Fruit fly (Drosophila melanogaster) whole organism, embryonic: Measurements from ENCODE around the gene CG9682.

Experiments
- Asciz ChIP-seq: fragments of 200-800 bp; sonication (Bioruptor generic); optimal IDR thresholded peaks from 2 replicates; lab custom pipeline; 2017; ENCODE audit warnings: missing biosample characterization, mild to moderate bottlenecking, missing genetic modification characterization, missing genetic modification reagents
- Bdp1 ChIP-seq: fragments of 200-800 bp; sonication (Bioruptor generic); optimal IDR thresholded peaks from 3 replicates; lab custom pipeline; 2016; ENCODE audit warnings: missing biosample characterization, missing genetic modification characterization
- CG10147 ChIP-seq: fragments of 200-800 bp; sonication (Bioruptor generic); optimal IDR thresholded peaks from 2 replicates; lab custom pipeline; 2019; ENCODE audit warnings: missing biosample characterization, mild to moderate bottlenecking, missing genetic modification characterization, moderate library complexity
- CG10209 ChIP-seq: fragments of 200-800 bp; sonication (Bioruptor generic); optimal IDR thresholded peaks from 3 replicates; lab custom pipeline; 2017; ENCODE audit warnings: missing biosample characterization, mild to moderate bottlenecking, missing genetic modification characterization, missing genetic modification reagents
- CG10274 ChIP-seq: fragments of 200-800 bp; sonication (Bioruptor generic); optimal IDR thresholded peaks from 3 replicates; lab custom pipeline; 2017; ENCODE audit warnings: missing biosample characterization, mild to moderate bottlenecking, missing genetic modification characterization
- CG10543 ChIP-seq: fragments of 200-800 bp; sonication (Bioruptor generic); optimal IDR thresholded peaks from 3 replicates; lab custom pipeline; 2017; ENCODE audit warnings: missing biosample characterization, mild to moderate bottlenecking, missing genetic modification characterization, moderate library complexity
- CG14050 ChIP-seq: fragments of 200-800 bp; sonication (Bioruptor generic); IDR thresholded peaks from 3 replicates; pipeline ENCODE4 v1.3.6; 2022; ENCODE audit warnings: missing biosample characterization, missing genetic modification characterization
- CG15011 ChIP-seq: fragments of 200-800 bp; sonication (Bioruptor generic); optimal IDR thresholded peaks from 3 replicates; lab custom pipeline; 2018; ENCODE audit warnings: missing biosample characterization, mild to moderate bottlenecking, missing genetic modification characterization
- CG15073 ChIP-seq: fragments of 200-800 bp; sonication (Bioruptor generic); optimal IDR thresholded peaks from 2 replicates; lab custom pipeline; 2016; ENCODE audit warnings: missing biosample characterization, missing genetic modification characterization
- CG15479 ChIP-seq: fragments of 200-800 bp; sonication (Bioruptor generic); optimal IDR thresholded peaks from 3 replicates; lab custom pipeline; 2019; ENCODE audit warnings: missing biosample characterization, mild to moderate bottlenecking, missing genetic modification characterization, moderate library complexity
- CG18476 ChIP-seq: fragments of 200-800 bp; sonication (Bioruptor generic); optimal IDR thresholded peaks from 2 replicates; lab custom pipeline; 2016; ENCODE audit warnings: missing biosample characterization, mild to moderate bottlenecking, missing genetic modification characterization
- CG31441 ChIP-seq: fragments of 200-800 bp; sonication (Bioruptor generic); IDR thresholded peaks from 2 replicates; pipeline ENCODE4 v1.3.6; 2022; ENCODE audit warnings: missing biosample characterization, missing genetic modification characterization
- CG32532 ChIP-seq: fragments of 200-800 bp; sonication (Bioruptor generic); IDR thresholded peaks from 2 replicates; pipeline ENCODE4 v1.3.6; 2022; ENCODE audit warnings: missing biosample characterization, missing genetic modification characterization
- CG5953 ChIP-seq: fragments of 200-800 bp; sonication (Bioruptor generic); IDR thresholded peaks from 2 replicates; pipeline ENCODE4 v1.3.6; 2022; ENCODE audit warnings: missing biosample characterization, missing genetic modification characterization
- CG6175 ChIP-seq: fragments of 200-800 bp; sonication (Bioruptor generic); IDR thresholded peaks from 3 replicates; pipeline ENCODE4 v1.3.6; 2022; ENCODE audit warnings: missing biosample characterization, missing genetic modification characterization
- CG6813 ChIP-seq: fragments of 200-800 bp; sonication (Bioruptor generic); optimal IDR thresholded peaks from 2 replicates; lab custom pipeline; 2017; ENCODE audit warnings: missing biosample characterization, missing genetic modification characterization, mild to moderate bottlenecking, moderate library complexity, missing genetic modification reagents
- CG6854 ChIP-seq: fragments of 200-800 bp; sonication (Bioruptor generic); optimal IDR thresholded peaks from 3 replicates; lab custom pipeline; 2017; ENCODE audit warnings: missing biosample characterization, mild to moderate bottlenecking, missing genetic modification characterization
- CG7357 ChIP-seq: fragments of 200-800 bp; sonication (Bioruptor generic); IDR thresholded peaks from 3 replicates; pipeline ENCODE4 v1.3.6; 2022; ENCODE audit warnings: missing biosample characterization, missing genetic modification characterization
- CG7786 ChIP-seq: fragments of 200-800 bp; sonication (Bioruptor generic); optimal IDR thresholded peaks from 2 replicates; lab custom pipeline; 2016; ENCODE audit warnings: missing biosample characterization, missing genetic modification characterization
- CG9876 ChIP-seq: fragments of 200-800 bp; sonication (Bioruptor generic); optimal IDR thresholded peaks from 2 replicates; lab custom pipeline; 2016; ENCODE audit warnings: missing biosample characterization, missing genetic modification characterization
- Dll ChIP-seq: fragments of 200-800 bp; sonication (Bioruptor generic); IDR thresholded peaks from 4 replicates; pipeline ENCODE4 v1.3.6; 2022; ENCODE audit warnings: missing biosample characterization, missing genetic modification characterization; ENCODE audit not compliant: partially characterized antibody
- Ets65A ChIP-seq: fragments of 200-800 bp; sonication (Bioruptor generic); peaks from one replicate; lab custom pipeline; 2016; ENCODE audit warnings: missing biosample characterization, missing genetic modification characterization
- Fer3 ChIP-seq: fragments of 200-800 bp; sonication (Bioruptor generic); optimal IDR thresholded peaks from 2 replicates; lab custom pipeline; 2018; ENCODE audit warnings: missing biosample characterization, mild to moderate bottlenecking, missing genetic modification characterization, moderate library complexity
- HLH3B ChIP-seq: fragments of 200-800 bp; sonication (Bioruptor generic); IDR thresholded peaks from 2 replicates; pipeline ENCODE4 v1.3.6; 2022; ENCODE audit warnings: missing biosample characterization, missing genetic modification characterization
- HmgD ChIP-seq: fragments of 200-800 bp; sonication (Bioruptor generic); optimal IDR thresholded peaks from 3 replicates; lab custom pipeline; 2016; ENCODE audit warnings: missing biosample characterization, missing genetic modification characterization
- Hmr ChIP-seq: fragments of 200-800 bp; sonication (Bioruptor generic); optimal IDR thresholded peaks from 3 replicates; lab custom pipeline; 2017; ENCODE audit warnings: mild to moderate bottlenecking, missing biosample characterization, missing genetic modification reagents, missing genetic modification characterization
- Neu2 ChIP-seq: fragments of 200-800 bp; sonication (Bioruptor generic); optimal IDR thresholded peaks from 3 replicates; lab custom pipeline; 2016; ENCODE audit warnings: missing biosample characterization, missing genetic modification characterization, borderline replicate concordance
- Oli ChIP-seq: fragments of 200-800 bp; sonication (Bioruptor generic); optimal IDR thresholded peaks from 2 replicates; lab custom pipeline; 2018; ENCODE audit warnings: missing biosample characterization, mild to moderate bottlenecking, missing genetic modification characterization, moderate library complexity
- Ptx1 ChIP-seq: fragments of 200-800 bp; sonication (Bioruptor generic); IDR thresholded peaks from 2 replicates; pipeline ENCODE4 v1.3.6; 2022; ENCODE audit warnings: missing biosample characterization, missing genetic modification characterization
- Rx ChIP-seq: fragments of 200-800 bp; sonication (Bioruptor generic); IDR thresholded peaks from 2 replicates; pipeline ENCODE4 v1.3.6; 2022; ENCODE audit warnings: missing biosample characterization, missing genetic modification characterization
- Sry-β ChIP-seq: fragments of 200-800 bp; sonication (Bioruptor generic); optimal IDR thresholded peaks from 2 replicates; lab custom pipeline; 2018; ENCODE audit warnings: missing biosample characterization, mild to moderate bottlenecking, missing genetic modification characterization, moderate library complexity
- ab ChIP-seq: fragments of 200-800 bp; sonication (Bioruptor generic); optimal IDR thresholded peaks from 2 replicates; lab custom pipeline; 2016; ENCODE audit warnings: missing biosample characterization, missing genetic modification characterization
- aop ChIP-seq: fragments of 200-800 bp; sonication (Bioruptor generic); IDR thresholded peaks from 2 replicates; pipeline ENCODE4 v1.3.6; 2022; ENCODE audit warnings: missing biosample characterization, missing genetic modification characterization
- bbx ChIP-seq: fragments of 200-800 bp; sonication (Bioruptor generic); IDR thresholded peaks from 2 replicates; pipeline ENCODE4 v1.3.6; 2022; ENCODE audit warnings: missing biosample characterization, missing genetic modification characterization; ENCODE audit not compliant: partially characterized antibody
- chm ChIP-seq: fragments of 200-800 bp; sonication (Bioruptor generic); IDR thresholded peaks from 2 replicates; pipeline ENCODE4 v1.3.6; 2022; ENCODE audit warnings: missing biosample characterization, missing genetic modification characterization
- crc ChIP-seq: fragments of 200-800 bp; sonication (Bioruptor generic); optimal IDR thresholded peaks from 2 replicates; lab custom pipeline; 2016; ENCODE audit warnings: missing biosample characterization, missing genetic modification characterization
- fd96Cb ChIP-seq: fragments of 200-800 bp; sonication (Bioruptor generic); optimal IDR thresholded peaks from 2 replicates; lab custom pipeline; 2018; ENCODE audit warnings: missing biosample characterization, mild to moderate bottlenecking, missing genetic modification characterization, moderate library complexity
- ftz-f1 ChIP-seq: fragments of 200-800 bp; sonication (Bioruptor generic); optimal IDR thresholded peaks from 2 replicates; lab custom pipeline; 2016; ENCODE audit warnings: missing biosample characterization, missing genetic modification characterization
- gcm ChIP-seq: fragments of 200-800 bp; sonication (Bioruptor generic); optimal IDR thresholded peaks from 2 replicates; lab custom pipeline; 2019; ENCODE audit warnings: missing biosample characterization, mild to moderate bottlenecking, missing genetic modification characterization, moderate library complexity
- gsb-n ChIP-seq: fragments of 200-800 bp; sonication (Bioruptor generic); optimal IDR thresholded peaks from 3 replicates; lab custom pipeline; 2018; ENCODE audit warnings: missing biosample characterization, mild to moderate bottlenecking, missing genetic modification characterization
- gt ChIP-seq: fragments of 200-800 bp; sonication (Bioruptor generic); IDR thresholded peaks from 2 replicates; pipeline ENCODE4 v1.3.6; 2022; ENCODE audit warnings: missing biosample characterization, missing genetic modification characterization
- jumu ChIP-seq: fragments of 200-800 bp; sonication (Bioruptor generic); optimal IDR thresholded peaks from 3 replicates; lab custom pipeline; 2016; ENCODE audit warnings: missing biosample characterization, missing genetic modification characterization
- lab ChIP-seq: fragments of 200-800 bp; sonication (Bioruptor generic); optimal IDR thresholded peaks from 3 replicates; lab custom pipeline; 2017; ENCODE audit warnings: missing biosample characterization, missing genetic modification characterization, mild to moderate bottlenecking, moderate library complexity, missing genetic modification reagents
- onecut ChIP-seq: fragments of 200-800 bp; sonication (Bioruptor generic); IDR thresholded peaks from 2 replicates; pipeline ENCODE4 v1.3.6; 2022; ENCODE audit warnings: missing biosample characterization, missing genetic modification characterization
- run ChIP-seq: fragments of 200-800 bp; sonication (Bioruptor generic); optimal IDR thresholded peaks from 3 replicates; lab custom pipeline; 2018; ENCODE audit warnings: missing biosample characterization, mild to moderate bottlenecking, missing genetic modification characterization
- salm ChIP-seq: fragments of 200-800 bp; sonication (Bioruptor generic); optimal IDR thresholded peaks from 2 replicates; lab custom pipeline; 2018; ENCODE audit warnings: missing biosample characterization, mild to moderate bottlenecking, missing genetic modification characterization
- shn ChIP-seq: fragments of 200-800 bp; sonication (Bioruptor generic); optimal IDR thresholded peaks from 3 replicates; lab custom pipeline; 2016; ENCODE audit warnings: missing biosample characterization, missing genetic modification characterization
- tna ChIP-seq: fragments of 200-800 bp; sonication (Bioruptor generic); IDR thresholded peaks from 2 replicates; pipeline ENCODE4 v1.3.6; 2022; ENCODE audit warnings: missing biosample characterization, missing genetic modification characterization; ENCODE audit not compliant: partially characterized antibody
- tup ChIP-seq: fragments of 200-800 bp; sonication (Bioruptor generic); optimal IDR thresholded peaks from 2 replicates; lab custom pipeline; 2016; ENCODE audit warnings: missing biosample characterization, mild to moderate bottlenecking, missing genetic modification characterization, moderate library complexity
- zen ChIP-seq: fragments of 200-800 bp; sonication (Bioruptor generic); optimal IDR thresholded peaks from 3 replicates; lab custom pipeline; 2018; ENCODE audit warnings: missing biosample characterization, mild to moderate bottlenecking, missing genetic modification characterization, moderate library complexity
- zf30C ChIP-seq: fragments of 200-800 bp; sonication (Bioruptor generic); optimal IDR thresholded peaks from 3 replicates; lab custom pipeline; 2018; ENCODE audit warnings: missing biosample characterization, mild to moderate bottlenecking, missing genetic modification characterization

The CG9682 gene

dm6 chr3R:30243262-30243815 lies 7.4 kb upstream of the CG9682 start, which contains the start of gene CG9737 (continued):
- TF ChIP-seq crc (GFP tag; lab: Kevin White, UChicago) (no peak), fd96Cb (no peak), Dll (GFP tag; lab: Robert Waterston, UW) (no peak), Bdp1 (GFP tag; lab: Kevin White, UChicago) (no peak), Ets65A (GFP tag; lab: Kevin White, UChicago) (no peak), bbx (GFP tag; lab: Robert Waterston, UW) (no peak), zf30C (GFP tag; lab: Kevin White, UChicago) (no peak), tup (GFP tag; lab: Kevin White, UChicago) (no peak), onecut (GFP tag; lab: Robert Waterston, UW) (peak; percentile 36; the same call in 1 of the 2 replicates), zen (tag; lab: Kevin White, UChicago) (no peak), HLH3B (GFP tag; lab: Robert Waterston, UW) (no peak), CG31441 (GFP tag; lab: Robert Waterston, UW) (no peak), ftz-f1 (GFP tag; lab: Kevin White, UChicago) (peak; percentile 93), CG15479 (GFP tag; lab: Kevin White, UChicago) (no peak), CG18476 (no peak), CG15073 (GFP tag; lab: Kevin White, UChicago) (no peak), CG5953 (GFP tag; lab: Robert Waterston, UW) (no peak), gsb-n (tag; lab: Kevin White, UChicago) (no peak), gcm (peak; percentile 1), CG7786 (GFP tag; lab: Kevin White, UChicago) (no peak), Sry-β (no peak), Hmr (GFP tag; lab: Kevin White, UChicago) (no peak), Ptx1 (GFP tag; lab: Robert Waterston, UW) (no peak), Neu2 (GFP tag; lab: Kevin White, UChicago) (no peak), CG15011 (GFP tag; lab: Kevin White, UChicago) (no peak), Fer3 (tag; lab: Kevin White, UChicago) (no peak), salm (tag; lab: Kevin White, UChicago) (no peak), CG6813 (GFP tag; lab: Kevin White, UChicago) (no peak), CG10147 (GFP tag; lab: Kevin White, UChicago) (no peak), CG10543 (GFP tag; lab: Kevin White, UChicago) (peak; percentile 51), CG7357 (no peak), Asciz (GFP tag; lab: Kevin White, UChicago) (no peak), lab (GFP tag; lab: Kevin White, UChicago) (peak; percentile 25), gt (no peak), CG14050 (no peak), CG9876 (GFP tag; lab: Kevin White, UChicago) (no peak), CG32532 (GFP tag; lab: Robert Waterston, UW) (no peak; the same call in 1 of the 2 replicates), shn (no peak), aop (GFP tag; lab: Robert Waterston, UW) (no peak), CG10274 (GFP tag; lab: Kevin White, UChicago) (no peak), Rx (no peak), CG6175 (no peak), HmgD (no peak), chm (no peak), CG6854 (GFP tag; lab: Kevin White, UChicago) (no peak), jumu (GFP tag; lab: Kevin White, UChicago) (no peak), run (tag; lab: Kevin White, UChicago) (peak; percentile 20), Oli (tag; lab: Kevin White, UChicago) (no peak), tna (peak; percentile 18; the same call in 1 of the 2 replicates), CG10209 (no peak), ab (GFP tag; lab: Kevin White, UChicago) (no peak)
